Worm (Caenorhabditis elegans) whole organism, early embryonic: ENCODE results near the gene nstp-6.

Source experiments
- aly-1 ChIP-seq: sonication (generic microtip); optimal IDR thresholded peaks from 2 replicates; lab custom pipeline; 2016; ENCODE audit warnings: missing genetic modification characterization, missing compliant biosample characterization
- ama-1 ChIP-seq: fragments of 150-350 bp; optimal IDR thresholded peaks from 2 replicates; lab custom pipeline; 2014
- ceh-36 ChIP-seq: sonication (generic microtip); optimal IDR thresholded peaks from 2 replicates; lab custom pipeline; 2016; ENCODE audit warnings: missing genetic modification characterization, inconsistent platforms, missing compliant biosample characterization
- ets-7 ChIP-seq: sonication (generic microtip); optimal IDR thresholded peaks from 2 replicates; lab custom pipeline; 2016; ENCODE audit warnings: missing genotype, missing genetic modification characterization, missing compliant biosample characterization
- flt-1 ChIP-seq: fragments of 200-800 bp; sonication (Bioruptor generic); IDR thresholded peaks from 2 replicates; pipeline ENCODE4 v1.3.6; 2022; ENCODE audit warnings: missing genetic modification characterization, missing compliant biosample characterization
- hnd-1 ChIP-seq: sonication (generic microtip); optimal IDR thresholded peaks from 2 replicates; lab custom pipeline; 2016; ENCODE audit warnings: missing genetic modification characterization, missing compliant biosample characterization
- tbx-37 ChIP-seq: fragments of 200-800 bp; sonication (Bioruptor generic); conservative IDR thresholded peaks from 2 replicates; pipeline ENCODE4 v1.3.6; 2022; ENCODE audit warnings: missing genetic modification reagents, missing genetic modification characterization, missing compliant biosample characterization

ce11 chrIV:3579477-3579975 lies 32.1 kb upstream of the nstp-6 start, which contains the start of gene Y37E11B.1:
- TF ChIP-seq tbx-37 (GFP tag; lab: Robert Waterston, UW) (no peak), hnd-1 (tag; lab: Kevin White, UChicago) (no peak), ama-1 (lab: Kevin White, UChicago) (no peak), ets-7 (tag; lab: Kevin White, UChicago) (no peak), flt-1 (GFP tag; lab: Robert Waterston, UW) (no peak), aly-1 (tag; lab: Kevin White, UChicago) (no peak), ceh-36 (tag; lab: Kevin White, UChicago) (no peak)
